Fruit fly (Drosophila melanogaster) whole organism, embryonic: ENCODE data around the gene CG42591.

Source experiments
- Asciz ChIP-seq: fragments of 200-800 bp; sonication (Bioruptor generic); optimal IDR thresholded peaks from 2 replicates; lab custom pipeline; 2017; ENCODE audit warnings: missing biosample characterization, mild to moderate bottlenecking, missing genetic modification characterization, missing genetic modification reagents
- Bgb ChIP-seq: fragments of 200-800 bp; sonication (Bioruptor generic); IDR thresholded peaks from 2 replicates; pipeline ENCODE4 v1.3.6; 2022; ENCODE audit warnings: missing biosample characterization, missing genetic modification characterization; ENCODE audit not compliant: partially characterized antibody
- C15 ChIP-seq: fragments of 200-800 bp; sonication (Bioruptor generic); IDR thresholded peaks from 3 replicates; pipeline ENCODE4 v1.3.6; 2022; ENCODE audit warnings: missing biosample characterization, missing genetic modification characterization
- CG10267 ChIP-seq: fragments of 200-800 bp; sonication (Bioruptor generic); optimal IDR thresholded peaks from 2 replicates; lab custom pipeline; 2018; ENCODE audit warnings: missing biosample characterization, mild to moderate bottlenecking, missing genetic modification characterization, moderate library complexity
- CG10654 ChIP-seq: fragments of 200-800 bp; sonication (Bioruptor generic); optimal IDR thresholded peaks from 2 replicates; lab custom pipeline; 2016; ENCODE audit warnings: missing biosample characterization, missing genetic modification characterization
- CG11398 ChIP-seq: fragments of 200-800 bp; sonication (Bioruptor generic); optimal IDR thresholded peaks from 2 replicates; lab custom pipeline; 2016; ENCODE audit warnings: missing biosample characterization, missing genetic modification characterization
- CG11456 ChIP-seq: fragments of 200-800 bp; sonication (Bioruptor generic); IDR thresholded peaks from 3 replicates; pipeline ENCODE4 v1.3.6; 2022; ENCODE audit warnings: missing biosample characterization, missing genetic modification characterization
- CG1233 ChIP-seq: fragments of 200-800 bp; sonication (Bioruptor generic); optimal IDR thresholded peaks from 4 replicates; lab custom pipeline; 2018; ENCODE audit warnings: missing biosample characterization, mild to moderate bottlenecking, missing genetic modification characterization
- CG12769 ChIP-seq: fragments of 200-800 bp; sonication (Bioruptor generic); optimal IDR thresholded peaks from 2 replicates; lab custom pipeline; 2019; ENCODE audit warnings: missing biosample characterization, mild to moderate bottlenecking, missing genetic modification characterization, moderate library complexity
- CG15269 ChIP-seq: fragments of 200-800 bp; sonication (Bioruptor generic); optimal IDR thresholded peaks from 2 replicates; lab custom pipeline; 2018; ENCODE audit warnings: missing biosample characterization, mild to moderate bottlenecking, missing genetic modification characterization, moderate library complexity
- CG15514 ChIP-seq: fragments of 200-800 bp; sonication (Bioruptor generic); optimal IDR thresholded peaks from 3 replicates; lab custom pipeline; 2017; ENCODE audit warnings: missing biosample characterization, missing genetic modification characterization, mild to moderate bottlenecking, moderate library complexity, missing genetic modification reagents
- CG17612 ChIP-seq: fragments of 200-800 bp; sonication (Bioruptor generic); IDR thresholded peaks from 2 replicates; pipeline ENCODE4 v1.3.6; 2022; ENCODE audit warnings: missing biosample characterization, missing genetic modification characterization
- CG32532 ChIP-seq: fragments of 200-800 bp; sonication (Bioruptor generic); IDR thresholded peaks from 2 replicates; pipeline ENCODE4 v1.3.6; 2022; ENCODE audit warnings: missing biosample characterization, missing genetic modification characterization
- CG4404 ChIP-seq: fragments of 200-800 bp; sonication (Bioruptor generic); IDR thresholded peaks from 2 replicates; pipeline ENCODE4 v1.3.6; 2022; ENCODE audit warnings: missing biosample characterization, missing genetic modification characterization
- CG7556 ChIP-seq: fragments of 200-800 bp; sonication (Bioruptor generic); optimal IDR thresholded peaks from 2 replicates; lab custom pipeline; 2017; ENCODE audit warnings: missing biosample characterization, mild to moderate bottlenecking, missing genetic modification characterization
- CG7786 ChIP-seq: fragments of 200-800 bp; sonication (Bioruptor generic); optimal IDR thresholded peaks from 2 replicates; lab custom pipeline; 2016; ENCODE audit warnings: missing biosample characterization, missing genetic modification characterization
- CTCF ChIP-seq: fragments of 200-800 bp; sonication (Bioruptor generic); optimal IDR thresholded peaks from 2 replicates; lab custom pipeline; 2017; ENCODE audit warnings: missing biosample characterization, mild to moderate bottlenecking, missing genetic modification characterization, moderate library complexity
- CrebB ChIP-seq: fragments of 200-800 bp; sonication (Bioruptor generic); optimal IDR thresholded peaks from 3 replicates; lab custom pipeline; 2018; ENCODE audit warnings: missing biosample characterization, mild to moderate bottlenecking, missing genetic modification characterization
- Doc3 ChIP-seq: fragments of 200-800 bp; sonication (Bioruptor generic); IDR thresholded peaks from 3 replicates; pipeline ENCODE4 v1.3.6; 2022; ENCODE audit warnings: missing biosample characterization, missing genetic modification characterization; ENCODE audit not compliant: partially characterized antibody
- Drgx ChIP-seq: fragments of 200-800 bp; sonication (Bioruptor generic); IDR thresholded peaks from 2 replicates; pipeline ENCODE4 v1.3.6; 2022; ENCODE audit warnings: missing biosample characterization, missing genetic modification characterization
- Elba2 ChIP-seq: fragments of 200-800 bp; sonication (Bioruptor generic); optimal IDR thresholded peaks from 3 replicates; lab custom pipeline; 2016; ENCODE audit warnings: missing biosample characterization, missing genetic modification characterization
- Ets97D ChIP-seq: fragments of 200-800 bp; sonication (Bioruptor generic); optimal IDR thresholded peaks from 3 replicates; lab custom pipeline; 2016; ENCODE audit warnings: missing biosample characterization, missing genetic modification characterization
- Fer1 ChIP-seq: fragments of 200-800 bp; sonication (Bioruptor generic); optimal IDR thresholded peaks from 2 replicates; lab custom pipeline; 2017; ENCODE audit warnings: missing biosample characterization, mild to moderate bottlenecking, missing genetic modification characterization
- Hey ChIP-seq: fragments of 200-800 bp; sonication (Bioruptor generic); optimal IDR thresholded peaks from 3 replicates; lab custom pipeline; 2018; ENCODE audit warnings: missing biosample characterization, mild to moderate bottlenecking, missing genetic modification characterization
- Hr78 ChIP-seq, 2 experiments: fragments of 200-800 bp in 1 of 2; fragments of >200 bp in 1 of 2; sonication (Bioruptor generic) in 1 of 2; optimal IDR thresholded peaks; 2 replicates each; lab custom pipeline; 2017 to 2019; ENCODE audit warnings: missing biosample characterization in 2 of 2, missing genetic modification characterization in 2 of 2, mild to moderate bottlenecking in 1 of 2, moderate library complexity in 1 of 2
- Lhr ChIP-seq: fragments of 200-800 bp; sonication (Bioruptor generic); optimal IDR thresholded peaks from 3 replicates; lab custom pipeline; 2017; ENCODE audit warnings: mild to moderate bottlenecking, missing biosample characterization, missing genetic modification reagents, missing genetic modification characterization
- Lim3 ChIP-seq: fragments of 200-800 bp; sonication (Bioruptor generic); IDR thresholded peaks from 2 replicates; pipeline ENCODE4 v1.3.6; 2022; ENCODE audit warnings: missing biosample characterization, missing genetic modification characterization
- Lpt ChIP-seq: fragments of >200 bp; optimal IDR thresholded peaks from 2 replicates; lab custom pipeline; 2018; ENCODE audit warnings: missing biosample characterization, missing genetic modification characterization
- MESR4 ChIP-seq: fragments of 200-800 bp; sonication (Bioruptor generic); optimal IDR thresholded peaks from 2 replicates; lab custom pipeline; 2018; ENCODE audit warnings: missing biosample characterization, mild to moderate bottlenecking, missing genetic modification characterization, moderate library complexity
- Mad ChIP-seq: fragments of 200-800 bp; sonication (Bioruptor generic); optimal IDR thresholded peaks from 2 replicates; lab custom pipeline; 2016; ENCODE audit warnings: missing biosample characterization, missing genetic modification characterization
- Meics ChIP-seq: fragments of 200-800 bp; sonication (Bioruptor generic); optimal IDR thresholded peaks from 2 replicates; lab custom pipeline; 2017; ENCODE audit warnings: missing biosample characterization, mild to moderate bottlenecking, missing genetic modification characterization
- Nf-YB ChIP-seq: fragments of 200-800 bp; sonication (Bioruptor generic); optimal IDR thresholded peaks from 3 replicates; lab custom pipeline; 2019; ENCODE audit warnings: missing biosample characterization, mild to moderate bottlenecking, missing genetic modification characterization, moderate library complexity
- Usf ChIP-seq: fragments of 200-800 bp; sonication (Bioruptor generic); optimal IDR thresholded peaks from 2 replicates; lab custom pipeline; 2017; ENCODE audit warnings: missing genotype, missing biosample characterization, missing genetic modification characterization
- Vsx1 ChIP-seq: fragments of 200-800 bp; sonication (Bioruptor generic); optimal IDR thresholded peaks from 2 replicates; lab custom pipeline; 2017; ENCODE audit warnings: missing biosample characterization, mild to moderate bottlenecking, missing genetic modification characterization, missing genetic modification reagents
- bbx ChIP-seq: fragments of 200-800 bp; sonication (Bioruptor generic); IDR thresholded peaks from 2 replicates; pipeline ENCODE4 v1.3.6; 2022; ENCODE audit warnings: missing biosample characterization, missing genetic modification characterization; ENCODE audit not compliant: partially characterized antibody
- crol ChIP-seq: fragments of 200-800 bp; sonication (Bioruptor generic); IDR thresholded peaks from 2 replicates; pipeline ENCODE4 v1.3.6; 2022; ENCODE audit warnings: missing biosample characterization, missing genetic modification characterization
- danr ChIP-seq: fragments of 200-800 bp; sonication (Bioruptor generic); IDR thresholded peaks from 2 replicates; pipeline ENCODE4 v1.3.6; 2022; ENCODE audit warnings: missing biosample characterization, missing genetic modification characterization
- dpn ChIP-seq, 2 experiments: fragments of 200-800 bp; sonication (Bioruptor generic); optimal IDR thresholded peaks; 3 replicates each; lab custom pipeline; 2016; ENCODE audit warnings: missing biosample characterization in 2 of 2, missing genetic modification characterization in 2 of 2
- emc ChIP-seq: fragments of 200-800 bp; sonication (Bioruptor generic); optimal IDR thresholded peaks from 2 replicates; lab custom pipeline; 2016; ENCODE audit warnings: missing biosample characterization, missing genetic modification characterization
- grn ChIP-seq: fragments of 200-800 bp; sonication (Bioruptor generic); optimal IDR thresholded peaks from 3 replicates; lab custom pipeline; 2017; ENCODE audit warnings: missing biosample characterization, missing genetic modification characterization
- inv ChIP-seq: fragments of 200-800 bp; sonication (Bioruptor generic); IDR thresholded peaks from 2 replicates; pipeline ENCODE4 v1.3.6; 2022; ENCODE audit warnings: missing biosample characterization, missing genetic modification characterization; ENCODE audit not compliant: partially characterized antibody
- kay ChIP-seq: fragments of 200-800 bp; sonication (Bioruptor generic); optimal IDR thresholded peaks from 2 replicates; lab custom pipeline; 2016; ENCODE audit warnings: missing biosample characterization, missing genetic modification characterization
- lilli ChIP-seq: fragments of 200-800 bp; sonication (Bioruptor generic); optimal IDR thresholded peaks from 3 replicates; lab custom pipeline; 2016; ENCODE audit warnings: missing biosample characterization, missing genetic modification characterization
- lmd ChIP-seq: fragments of 200-800 bp; sonication (Bioruptor generic); IDR thresholded peaks from 2 replicates; pipeline ENCODE4 v1.3.6; 2022; ENCODE audit warnings: missing biosample characterization, missing genetic modification characterization
- nom ChIP-seq: fragments of 200-800 bp; sonication (Bioruptor generic); optimal IDR thresholded peaks from 2 replicates; lab custom pipeline; 2017; ENCODE audit warnings: missing biosample characterization, missing genetic modification characterization, mild to moderate bottlenecking, moderate library complexity, missing genetic modification reagents
- pho ChIP-seq: fragments of 200-800 bp; sonication (Bioruptor generic); optimal IDR thresholded peaks from 2 replicates; lab custom pipeline; 2016; ENCODE audit warnings: missing biosample characterization, missing genetic modification characterization
- ranshi ChIP-seq: fragments of 200-800 bp; sonication (Bioruptor generic); IDR thresholded peaks from 2 replicates; pipeline ENCODE4 v1.3.6; 2022; ENCODE audit warnings: missing biosample characterization, missing genetic modification characterization
- rib ChIP-seq: fragments of 200-800 bp; sonication (Bioruptor generic); IDR thresholded peaks from 2 replicates; pipeline ENCODE4 v1.3.6; 2022; ENCODE audit warnings: missing biosample characterization, missing genetic modification characterization
- vnd ChIP-seq: fragments of 200-800 bp; sonication (Bioruptor generic); IDR thresholded peaks from 3 replicates; pipeline ENCODE4 v1.3.6; 2022; ENCODE audit warnings: missing biosample characterization, missing genetic modification characterization; ENCODE audit not compliant: partially characterized antibody
- zen2 ChIP-seq: fragments of 200-800 bp; sonication (Bioruptor generic); IDR thresholded peaks from 3 replicates; pipeline ENCODE4 v1.3.6; 2022; ENCODE audit warnings: missing biosample characterization, missing genetic modification characterization; ENCODE audit not compliant: partially characterized antibody
- zf30C ChIP-seq: fragments of 200-800 bp; sonication (Bioruptor generic); optimal IDR thresholded peaks from 3 replicates; lab custom pipeline; 2018; ENCODE audit warnings: missing biosample characterization, mild to moderate bottlenecking, missing genetic modification characterization

CG42591 gene

dm6 chr3L:8077207-8077606 is 7.4 kb upstream of the CG42591 start (continued):
- no peak for TF ChIP-seq CG7786 (GFP tag; lab: Kevin White, UChicago)
- no peak for TF ChIP-seq Lim3 (GFP tag; lab: Robert Waterston, UW)
- TF ChIP-seq CG15514 (GFP tag; lab: Kevin White, UChicago): peak; percentile 11
- no peak for TF ChIP-seq C15 (GFP tag; lab: Robert Waterston, UW)
- peak; percentile 43 for TF ChIP-seq CG12769 (tag; lab: Kevin White, UChicago)
- no peak for TF ChIP-seq danr (GFP tag; lab: Robert Waterston, UW)
- TF ChIP-seq Fer1 (GFP tag; lab: Kevin White, UChicago): peak; percentile 20
- no peak for TF ChIP-seq Ets97D (GFP tag; lab: Kevin White, UChicago)
- TF ChIP-seq lilli (GFP tag; lab: Kevin White, UChicago): peak; percentile 16
- TF ChIP-seq MESR4: no peak
- no peak for TF ChIP-seq Elba2 (GFP tag; lab: Kevin White, UChicago)
- no peak for TF ChIP-seq vnd
- TF ChIP-seq Usf (GFP tag; lab: Kevin White, UChicago): no peak
- TF ChIP-seq kay (GFP tag; lab: Kevin White, UChicago): no peak
- no peak for TF ChIP-seq CG11456
- no peak for TF ChIP-seq Hey (tag; lab: Kevin White, UChicago)
- no peak for TF ChIP-seq CG17612 (GFP tag; lab: Robert Waterston, UW)
- TF ChIP-seq Vsx1 (GFP tag; lab: Kevin White, UChicago): peak; percentile 31
- TF ChIP-seq ranshi (GFP tag; lab: Robert Waterston, UW): no peak
- TF ChIP-seq CG1233: no peak
- TF ChIP-seq Lpt: no peak
- TF ChIP-seq Doc3: no peak
- TF ChIP-seq Meics (GFP tag; lab: Kevin White, UChicago): no peak
- no peak for TF ChIP-seq zf30C (GFP tag; lab: Kevin White, UChicago)
- no peak for TF ChIP-seq Bgb (GFP tag; lab: Robert Waterston, UW)
- peak; percentile 15 for TF ChIP-seq CrebB
- no peak for TF ChIP-seq grn (GFP tag; lab: Kevin White, UChicago)
- TF ChIP-seq Drgx (GFP tag; lab: Robert Waterston, UW): no peak
- no peak for TF ChIP-seq CG4404 (GFP tag; lab: Robert Waterston, UW)
- 0 out of 2 replicates have a peak, but pooled peaks have one; percentile 24 for TF ChIP-seq rib (GFP tag; lab: Robert Waterston, UW)
- no peak for TF ChIP-seq CG10267 (tag; lab: Kevin White, UChicago)
- TF ChIP-seq emc (GFP tag; lab: Kevin White, UChicago): no peak
- peak; percentile 25; the same call in 1 of the 2 replicates for TF ChIP-seq CG32532
- TF ChIP-seq Lhr (GFP tag; lab: Kevin White, UChicago): no peak
- peak in 1 of 2 experiments; percentile 17 for TF ChIP-seq dpn (GFP tag; optimal IDR thresholded peaks at IDR 0.05; lab: Kevin White, UChicago)
- TF ChIP-seq nom (GFP tag; lab: Kevin White, UChicago): peak; percentile 66
- TF ChIP-seq CG10654 (GFP tag; lab: Kevin White, UChicago): no peak
- peak; percentile 46 for TF ChIP-seq CG15269
- TF ChIP-seq Nf-YB (GFP tag; lab: Kevin White, UChicago): peak; percentile 25
- no peak for TF ChIP-seq CG11398 (GFP tag; lab: Kevin White, UChicago)
- TF ChIP-seq Hr78 (GFP tag; optimal IDR thresholded peaks at IDR 0.05; lab: Kevin White, UChicago): no peak
- no peak for TF ChIP-seq lmd
- no peak for TF ChIP-seq inv
- 0 out of 3 replicates have a peak, but pooled peaks have one; percentile 38 for TF ChIP-seq zen2 (GFP tag; lab: Robert Waterston, UW)
- no peak for TF ChIP-seq CG7556
- TF ChIP-seq crol (GFP tag; lab: Robert Waterston, UW): no peak
- no peak for TF ChIP-seq CTCF (GFP tag; lab: Kevin White, UChicago)
- TF ChIP-seq bbx (GFP tag; lab: Robert Waterston, UW): peak; percentile 40; the same call in 1 of the 2 replicates
- no peak for TF ChIP-seq pho
- TF ChIP-seq Asciz (GFP tag; lab: Kevin White, UChicago): peak; percentile 13
- TF ChIP-seq Mad: peak; percentile 4
